Fruit fly (Drosophila melanogaster) whole organism, prepupa: ENCODE data around the gene CG5421.
A peak's percentile ranks its signal among the peaks of the same experiment; 100 is the strongest.

Source experiments
- Blimp-1 ChIP-seq: fragments of 200-800 bp; sonication (Bioruptor generic); optimal IDR thresholded peaks from 3 replicates; lab custom pipeline; 2017; ENCODE audit warnings: missing biosample characterization, missing genetic modification characterization, mild to moderate bottlenecking, moderate library complexity, missing genetic modification reagents
- CG11762 ChIP-seq: fragments of 200-800 bp; sonication (Bioruptor generic); optimal IDR thresholded peaks from 3 replicates; lab custom pipeline; 2016; ENCODE audit warnings: missing biosample characterization, missing genetic modification characterization; ENCODE audit not compliant: insufficient read depth
- CG11902 ChIP-seq: fragments of 200-800 bp; sonication (Bioruptor generic); optimal IDR thresholded peaks from 3 replicates; lab custom pipeline; 2016; ENCODE audit warnings: missing biosample characterization, missing genetic modification characterization
- CG15336 ChIP-seq: fragments of 200-800 bp; sonication (Bioruptor generic); IDR thresholded peaks from 2 replicates; pipeline ENCODE4 v1.3.6; 2022; ENCODE audit warnings: missing biosample characterization, missing genetic modification characterization
- CG3032 ChIP-seq: fragments of 200-800 bp; optimal IDR thresholded peaks from 2 replicates; lab custom pipeline; 2019; ENCODE audit warnings: missing biosample characterization, mild to moderate bottlenecking, missing genetic modification characterization, moderate library complexity
- CG31627 ChIP-seq: fragments of 200-800 bp; sonication (Bioruptor generic); optimal IDR thresholded peaks from 3 replicates; lab custom pipeline; 2016; ENCODE audit warnings: missing biosample characterization, missing genetic modification characterization
- CG34406 ChIP-seq: fragments of 200-800 bp; sonication (Bioruptor generic); optimal IDR thresholded peaks from 3 replicates; lab custom pipeline; 2016; ENCODE audit warnings: missing biosample characterization, missing genetic modification characterization
- CG6163 ChIP-seq: fragments of 200-800 bp; sonication (Bioruptor generic); IDR thresholded peaks from 3 replicates; pipeline ENCODE4 v1.3.6; 2022; ENCODE audit warnings: missing biosample characterization, missing genetic modification characterization
- CG6854 ChIP-seq: fragments of 200-800 bp; sonication (Bioruptor generic); optimal IDR thresholded peaks from 2 replicates; lab custom pipeline; 2017; ENCODE audit warnings: missing biosample characterization, mild to moderate bottlenecking, missing genetic modification characterization
- CG7368 ChIP-seq: fragments of 200-800 bp; sonication (Bioruptor generic); optimal IDR thresholded peaks from 3 replicates; lab custom pipeline; 2016; ENCODE audit warnings: missing biosample characterization, missing genetic modification characterization
- CG8119 ChIP-seq: fragments of 200-800 bp; sonication (Bioruptor generic); IDR thresholded peaks from 3 replicates; pipeline ENCODE4 v1.3.6; 2022; ENCODE audit warnings: missing biosample characterization, missing genetic modification characterization
- CG8632 ChIP-seq: fragments of 200-800 bp; sonication (Bioruptor generic); optimal IDR thresholded peaks from 3 replicates; lab custom pipeline; 2016; ENCODE audit warnings: missing biosample characterization, missing genetic modification characterization
- Eip75B ChIP-seq: fragments of 200-800 bp; sonication (Bioruptor generic); optimal IDR thresholded peaks from 3 replicates; lab custom pipeline; 2016; ENCODE audit warnings: missing biosample characterization, missing genetic modification characterization
- Eip78C ChIP-seq: fragments of 200-800 bp; sonication (Bioruptor generic); peaks from one replicate; lab custom pipeline; 2016; ENCODE audit warnings: missing biosample characterization, missing genetic modification characterization
- Ets21C ChIP-seq: fragments of 200-800 bp; sonication (Bioruptor generic); optimal IDR thresholded peaks from 3 replicates; lab custom pipeline; 2016; ENCODE audit warnings: missing biosample characterization, missing genetic modification characterization
- Ets96B ChIP-seq: fragments of 200-800 bp; optimal IDR thresholded peaks from 2 replicates; lab custom pipeline; 2019; ENCODE audit warnings: missing biosample characterization, mild to moderate bottlenecking, missing genetic modification characterization, moderate library complexity
- Hr4 ChIP-seq: fragments of 200-800 bp; sonication (Bioruptor generic); optimal IDR thresholded peaks from 3 replicates; lab custom pipeline; 2016; ENCODE audit warnings: missing biosample characterization, missing genetic modification characterization
- Sox102F ChIP-seq: fragments of 200-800 bp; sonication (Bioruptor generic); optimal IDR thresholded peaks from 2 replicates; lab custom pipeline; 2016; ENCODE audit warnings: missing biosample characterization, mild to moderate bottlenecking, missing genetic modification characterization
- Sox14 ChIP-seq: fragments of 200-800 bp; sonication (Bioruptor generic); optimal IDR thresholded peaks from 3 replicates; lab custom pipeline; 2016; ENCODE audit warnings: missing biosample characterization, missing genetic modification characterization
- Sox15 ChIP-seq: fragments of 200-800 bp; sonication (Bioruptor generic); optimal IDR thresholded peaks from 3 replicates; lab custom pipeline; 2016; ENCODE audit warnings: missing biosample characterization, missing genetic modification characterization
- achi ChIP-seq: fragments of 200-800 bp; sonication (Bioruptor generic); optimal IDR thresholded peaks from 3 replicates; lab custom pipeline; 2016; ENCODE audit warnings: missing biosample characterization, missing genetic modification characterization
- dac ChIP-seq: fragments of 200-800 bp; sonication (Bioruptor generic); optimal IDR thresholded peaks from 2 replicates; lab custom pipeline; 2017; ENCODE audit warnings: missing biosample characterization, mild to moderate bottlenecking, missing genetic modification characterization
- dsx ChIP-seq: fragments of 200-800 bp; optimal IDR thresholded peaks from 3 replicates; lab custom pipeline; 2019; ENCODE audit warnings: missing biosample characterization, mild to moderate bottlenecking, missing genetic modification characterization, moderate library complexity; ENCODE audit not compliant: poor library complexity, severe bottlenecking
- esn ChIP-seq: fragments of 200-800 bp; sonication (Bioruptor generic); optimal IDR thresholded peaks from 2 replicates; lab custom pipeline; 2016; ENCODE audit warnings: missing biosample characterization, mild to moderate bottlenecking, missing genetic modification characterization, moderate library complexity
- fd85E ChIP-seq: fragments of 200-800 bp; sonication (Bioruptor generic); optimal IDR thresholded peaks from 3 replicates; lab custom pipeline; 2016; ENCODE audit warnings: missing biosample characterization, missing genetic modification characterization
- fkh ChIP-seq: fragments of 200-800 bp; sonication (Bioruptor generic); optimal IDR thresholded peaks from 3 replicates; lab custom pipeline; 2017; ENCODE audit warnings: missing biosample characterization, mild to moderate bottlenecking, missing genetic modification characterization, moderate library complexity
- lz ChIP-seq: fragments of 200-800 bp; sonication (Bioruptor generic); optimal IDR thresholded peaks from 3 replicates; lab custom pipeline; 2016; ENCODE audit warnings: missing biosample characterization, missing genetic modification characterization
- net ChIP-seq: fragments of 200-800 bp; sonication (Bioruptor generic); optimal IDR thresholded peaks from 3 replicates; lab custom pipeline; 2016; ENCODE audit warnings: missing biosample characterization, missing genetic modification characterization
- pdm3 ChIP-seq: fragments of 200-800 bp; sonication (Bioruptor generic); optimal IDR thresholded peaks from 3 replicates; lab custom pipeline; 2016; ENCODE audit warnings: missing biosample characterization, missing genetic modification characterization
- salr ChIP-seq, 2 experiments: fragments of 200-800 bp; sonication (Bioruptor generic); optimal IDR thresholded peaks; 3 replicates each; lab custom pipeline; 2016 to 2018; ENCODE audit warnings: missing biosample characterization in 2 of 2, missing genetic modification characterization in 2 of 2, mild to moderate bottlenecking in 1 of 2
- spab ChIP-seq: fragments of 200-800 bp; sonication (Bioruptor generic); optimal IDR thresholded peaks from 2 replicates; lab custom pipeline; 2017; ENCODE audit warnings: missing biosample characterization, mild to moderate bottlenecking, missing genetic modification characterization, missing genetic modification reagents
- ss ChIP-seq, 2 experiments: fragments of 200-800 bp; sonication (Bioruptor generic); optimal IDR thresholded peaks; 2 replicates in 1 of 2; 3 replicates in 1 of 2; lab custom pipeline; 2017 to 2018; ENCODE audit warnings: mild to moderate bottlenecking in 2 of 2, missing biosample characterization in 2 of 2, missing genetic modification characterization in 2 of 2, moderate library complexity in 1 of 2
- vri ChIP-seq: fragments of 200-800 bp; sonication (Bioruptor generic); optimal IDR thresholded peaks from 3 replicates; lab custom pipeline; 2016; ENCODE audit warnings: missing biosample characterization, mild to moderate bottlenecking, missing genetic modification characterization

CG5421 gene

dm6 chr2L:12483866-12484554 is 36.1 kb upstream of the CG5421 start (continued):
- peak; percentile 98 for TF ChIP-seq CG31627 (GFP tag; lab: Kevin White, UChicago)
- TF ChIP-seq CG11902, result peak; percentile 95
- peak; percentile 96 for TF ChIP-seq Sox15 (GFP tag; lab: Kevin White, UChicago)
- peak; percentile 97 for TF ChIP-seq CG34406 (GFP tag; lab: Kevin White, UChicago)
- peak; percentile 95 for TF ChIP-seq spab
- TF ChIP-seq Eip78C (GFP tag; lab: Kevin White, UChicago), result peak; percentile 99
- peak; percentile 93 to 96 for TF ChIP-seq ss (GFP tag; optimal IDR thresholded peaks at IDR 0.05; lab: Kevin White, UChicago)
- peak; percentile 98 for TF ChIP-seq pdm3 (GFP tag; lab: Kevin White, UChicago)
- TF ChIP-seq dac (GFP tag; lab: Kevin White, UChicago), result peak; percentile 92

dm6 chr2L:12483519-12483865 is 35.6 kb upstream of the CG5421 start:
- no peak for TF ChIP-seq Eip75B

- TF ChIP-seq CG15336 (GFP tag; lab: Robert Waterston, UW), result peak; percentile 62
- no peak for TF ChIP-seq Ets21C (GFP tag; lab: Kevin White, UChicago)
- TF ChIP-seq dsx, result peak; percentile 6
- TF ChIP-seq vri (GFP tag; lab: Kevin White, UChicago), result peak; percentile 27
- no peak for TF ChIP-seq CG11762 (GFP tag; lab: Kevin White, UChicago)
- peak; percentile 14; the same call in 1 of the 3 replicates for TF ChIP-seq CG8119 (GFP tag; lab: Robert Waterston, UW)
- no peak for TF ChIP-seq achi (GFP tag; lab: Kevin White, UChicago)
- no peak for TF ChIP-seq CG3032
- TF ChIP-seq Sox102F (GFP tag; lab: Kevin White, UChicago), result peak; percentile 27
- TF ChIP-seq CG6163, result no peak
- TF ChIP-seq ss (GFP tag; optimal IDR thresholded peaks at IDR 0.05; lab: Kevin White, UChicago), result peak; percentile 14 to 33
- TF ChIP-seq fd85E (GFP tag; lab: Kevin White, UChicago), result no peak
- peak; percentile 45 for TF ChIP-seq CG6854 (GFP tag; lab: Kevin White, UChicago)
- TF ChIP-seq Ets96B (tag; lab: Kevin White, UChicago), result no peak
- TF ChIP-seq Blimp-1 (GFP tag; lab: Kevin White, UChicago), result no peak
- peak; percentile 69 for TF ChIP-seq fkh (GFP tag; lab: Kevin White, UChicago)
- TF ChIP-seq net, result peak; percentile 30
Measured at dm6 chr2L:12482723-12483342, 34.9 kb upstream of the CG5421 start.

- TF ChIP-seq Hr4 (GFP tag; lab: Kevin White, UChicago), result no peak
- TF ChIP-seq salr (GFP tag; optimal IDR thresholded peaks at IDR 0.05; lab: Kevin White, UChicago), result no peak
- no peak for TF ChIP-seq Ets96B (tag; lab: Kevin White, UChicago)
- no peak for TF ChIP-seq CG7368 (GFP tag; lab: Kevin White, UChicago)
- no peak for TF ChIP-seq CG15336 (GFP tag; lab: Robert Waterston, UW)
- TF ChIP-seq Sox14 (GFP tag; lab: Kevin White, UChicago), result no peak
- TF ChIP-seq lz (GFP tag; lab: Kevin White, UChicago), result no peak
- TF ChIP-seq net, result no peak
- TF ChIP-seq CG8632 (GFP tag; lab: Kevin White, UChicago), result no peak
- no peak for TF ChIP-seq esn (GFP tag; lab: Kevin White, UChicago)
Measured at dm6 chr2L:12481758-12482157, 33.8 kb upstream of the CG5421 start.
